Fruit fly (Drosophila melanogaster) whole organism, embryonic: Measurements from ENCODE around the gene CG1354.

Experiments
- Adf1 ChIP-seq: fragments of 200-800 bp; sonication (Bioruptor generic); IDR thresholded peaks from 2 replicates; pipeline ENCODE4 v1.3.6; 2022; ENCODE audit warnings: missing biosample characterization, missing genetic modification characterization
- Atf-2 ChIP-seq: fragments of 200-800 bp; sonication (Bioruptor generic); optimal IDR thresholded peaks from 2 replicates; lab custom pipeline; 2016; ENCODE audit warnings: missing biosample characterization, missing genetic modification characterization
- Awh ChIP-seq: fragments of 200-800 bp; sonication (Bioruptor generic); IDR thresholded peaks from 2 replicates; pipeline ENCODE4, ENCODE4 v1.3.6; 2022; ENCODE audit warnings: missing biosample characterization, missing genetic modification characterization
- Blimp-1 ChIP-seq: fragments of 200-800 bp; sonication (Bioruptor generic); optimal IDR thresholded peaks from 3 replicates; lab custom pipeline; 2018; ENCODE audit warnings: missing biosample characterization, missing genetic modification characterization, mild to moderate bottlenecking, moderate library complexity, missing genetic modification reagents
- C15 ChIP-seq: fragments of 200-800 bp; sonication (Bioruptor generic); IDR thresholded peaks from 3 replicates; pipeline ENCODE4 v1.3.6; 2022; ENCODE audit warnings: missing biosample characterization, missing genetic modification characterization
- CG1024 ChIP-seq: fragments of 200-800 bp; sonication (Bioruptor generic); IDR thresholded peaks from 2 replicates; pipeline ENCODE4 v1.3.6; 2022; ENCODE audit warnings: missing biosample characterization, missing genetic modification characterization
- CG10959 ChIP-seq: fragments of 200-800 bp; sonication (Bioruptor generic); IDR thresholded peaks from 2 replicates; pipeline ENCODE4 v1.3.6; 2022; ENCODE audit warnings: missing biosample characterization, missing genetic modification characterization
- CG10979 ChIP-seq: fragments of 200-800 bp; sonication (Bioruptor generic); optimal IDR thresholded peaks from 2 replicates; lab custom pipeline; 2018; ENCODE audit warnings: missing biosample characterization, mild to moderate bottlenecking, missing genetic modification characterization, moderate library complexity
- CG11247 ChIP-seq: fragments of 200-800 bp; sonication (Bioruptor generic); IDR thresholded peaks from 2 replicates; pipeline ENCODE4 v1.3.6; 2022; ENCODE audit warnings: missing biosample characterization, missing genetic modification characterization
- CG11504 ChIP-seq: fragments of 200-800 bp; sonication (Bioruptor generic); optimal IDR thresholded peaks from 3 replicates; lab custom pipeline; 2019; ENCODE audit warnings: missing biosample characterization, mild to moderate bottlenecking, missing genetic modification characterization, moderate library complexity
- CG11560 ChIP-seq: fragments of 200-800 bp; sonication (Bioruptor generic); IDR thresholded peaks from 3 replicates; pipeline ENCODE4 v1.3.6; 2022; ENCODE audit warnings: missing biosample characterization, missing genetic modification characterization
- CG1603 ChIP-seq: fragments of 200-800 bp; sonication (Bioruptor generic); optimal IDR thresholded peaks from 2 replicates; lab custom pipeline; 2019; ENCODE audit warnings: missing biosample characterization, mild to moderate bottlenecking, missing genetic modification characterization, moderate library complexity
- CG16779 ChIP-seq: fragments of 200-800 bp; sonication (Bioruptor generic); IDR thresholded peaks from 2 replicates; pipeline ENCODE4 v1.3.6; 2022; ENCODE audit warnings: missing biosample characterization, missing genetic modification characterization
- CG3065 ChIP-seq: fragments of 200-800 bp; sonication (Bioruptor generic); optimal IDR thresholded peaks from 2 replicates; lab custom pipeline; 2016; ENCODE audit warnings: missing biosample characterization, missing genetic modification characterization
- CG31365 ChIP-seq: fragments of 200-800 bp; sonication (Bioruptor generic); optimal IDR thresholded peaks from 2 replicates; lab custom pipeline; 2018; ENCODE audit warnings: missing biosample characterization, mild to moderate bottlenecking, missing genetic modification characterization
- CG31441 ChIP-seq: fragments of 200-800 bp; sonication (Bioruptor generic); IDR thresholded peaks from 2 replicates; pipeline ENCODE4 v1.3.6; 2022; ENCODE audit warnings: missing biosample characterization, missing genetic modification characterization
- CG4360 ChIP-seq: fragments of 200-800 bp; sonication (Bioruptor generic); IDR thresholded peaks from 2 replicates; pipeline ENCODE4 v1.3.6; 2022; ENCODE audit warnings: missing biosample characterization, missing genetic modification characterization
- CG6813 ChIP-seq: fragments of 200-800 bp; sonication (Bioruptor generic); optimal IDR thresholded peaks from 2 replicates; lab custom pipeline; 2017; ENCODE audit warnings: missing biosample characterization, missing genetic modification characterization, mild to moderate bottlenecking, moderate library complexity, missing genetic modification reagents
- CG7987 ChIP-seq: fragments of 200-800 bp; sonication (Bioruptor generic); optimal IDR thresholded peaks from 2 replicates; lab custom pipeline; 2018; ENCODE audit warnings: missing biosample characterization, mild to moderate bottlenecking, missing genetic modification characterization, moderate library complexity
- CG8281 ChIP-seq: fragments of 200-800 bp; sonication (Bioruptor generic); optimal IDR thresholded peaks from 2 replicates; lab custom pipeline; 2018; ENCODE audit warnings: missing biosample characterization, mild to moderate bottlenecking, missing genetic modification characterization, moderate library complexity
- CG8478 ChIP-seq: fragments of >200 bp; optimal IDR thresholded peaks from 2 replicates; lab custom pipeline; 2018
- D ChIP-seq, 2 experiments: fragments of 200-800 bp in 1 of 2; fragments of >200 bp in 1 of 2; sonication (Bioruptor generic) in 1 of 2; optimal IDR thresholded peaks; 2 replicates in 1 of 2; 3 replicates in 1 of 2; lab custom pipeline; 2017; ENCODE audit warnings: mild to moderate bottlenecking in 1 of 2, missing biosample characterization in 1 of 2, missing genetic modification characterization in 1 of 2, missing genetic modification reagents in 1 of 2
- Fer2 ChIP-seq: fragments of 200-800 bp; sonication (Bioruptor generic); optimal IDR thresholded peaks from 2 replicates; lab custom pipeline; 2018; ENCODE audit warnings: missing biosample characterization, mild to moderate bottlenecking, missing genetic modification characterization, moderate library complexity
- HLH54F ChIP-seq: fragments of 200-800 bp; sonication (Bioruptor generic); optimal IDR thresholded peaks from 3 replicates; lab custom pipeline; 2016; ENCODE audit warnings: missing biosample characterization, missing genetic modification characterization
- Hey ChIP-seq: fragments of 200-800 bp; sonication (Bioruptor generic); optimal IDR thresholded peaks from 3 replicates; lab custom pipeline; 2018; ENCODE audit warnings: missing biosample characterization, mild to moderate bottlenecking, missing genetic modification characterization
- Hr78 ChIP-seq, 2 experiments: fragments of 200-800 bp in 1 of 2; fragments of >200 bp in 1 of 2; sonication (Bioruptor generic) in 1 of 2; optimal IDR thresholded peaks; 2 replicates each; lab custom pipeline; 2017 to 2019; ENCODE audit warnings: missing biosample characterization in 2 of 2, missing genetic modification characterization in 2 of 2, mild to moderate bottlenecking in 1 of 2, moderate library complexity in 1 of 2
- Max ChIP-seq: fragments of 200-800 bp; sonication (Bioruptor generic); optimal IDR thresholded peaks from 2 replicates; lab custom pipeline; 2016; ENCODE audit warnings: missing biosample characterization, mild to moderate bottlenecking, missing genetic modification characterization
- Med ChIP-seq: fragments of 200-800 bp; sonication (Bioruptor generic); peaks from one replicate; lab custom pipeline; 2016; ENCODE audit warnings: missing biosample characterization, missing genetic modification characterization, mild to moderate bottlenecking, inconsistent platforms, moderate library complexity
- Neu2 ChIP-seq: fragments of 200-800 bp; sonication (Bioruptor generic); optimal IDR thresholded peaks from 3 replicates; lab custom pipeline; 2016; ENCODE audit warnings: missing biosample characterization, missing genetic modification characterization, borderline replicate concordance
- Oaz ChIP-seq: fragments of 200-800 bp; sonication (Bioruptor generic); IDR thresholded peaks from 2 replicates; pipeline ENCODE4 v1.3.6; 2022; ENCODE audit warnings: missing biosample characterization, missing genetic modification characterization
- Oli ChIP-seq: fragments of 200-800 bp; sonication (Bioruptor generic); optimal IDR thresholded peaks from 2 replicates; lab custom pipeline; 2018; ENCODE audit warnings: missing biosample characterization, mild to moderate bottlenecking, missing genetic modification characterization, moderate library complexity
- Six4 ChIP-seq: fragments of 200-800 bp; sonication (Bioruptor generic); optimal IDR thresholded peaks from 2 replicates; lab custom pipeline; 2016; ENCODE audit warnings: missing biosample characterization, missing genetic modification characterization
- Vsx1 ChIP-seq: fragments of 200-800 bp; sonication (Bioruptor generic); optimal IDR thresholded peaks from 2 replicates; lab custom pipeline; 2017; ENCODE audit warnings: missing biosample characterization, mild to moderate bottlenecking, missing genetic modification characterization, missing genetic modification reagents
- al ChIP-seq: fragments of 200-800 bp; sonication (Bioruptor generic); IDR thresholded peaks from 2 replicates; pipeline ENCODE4 v1.3.6; 2022; ENCODE audit warnings: missing biosample characterization, missing genetic modification characterization
- ara ChIP-seq: fragments of 200-800 bp; sonication (Bioruptor generic); IDR thresholded peaks from 2 replicates; pipeline ENCODE4 v1.3.6; 2022; ENCODE audit warnings: missing biosample characterization, missing genetic modification characterization
- bsh ChIP-seq, 2 experiments: fragments of 200-800 bp; sonication (Bioruptor generic); optimal IDR thresholded peaks; 2 replicates each; lab custom pipeline; 2017 to 2018; ENCODE audit warnings: mild to moderate bottlenecking in 2 of 2, missing biosample characterization in 2 of 2, missing genetic modification characterization in 2 of 2, moderate library complexity in 1 of 2
- chn ChIP-seq: fragments of 200-800 bp; sonication (Bioruptor generic); optimal IDR thresholded peaks from 2 replicates; lab custom pipeline; 2016; ENCODE audit warnings: missing biosample characterization, missing genetic modification characterization
- crc ChIP-seq: fragments of 200-800 bp; sonication (Bioruptor generic); optimal IDR thresholded peaks from 2 replicates; lab custom pipeline; 2016; ENCODE audit warnings: missing biosample characterization, missing genetic modification characterization
- cwo ChIP-seq: fragments of 200-800 bp; sonication (Bioruptor generic); optimal IDR thresholded peaks from 3 replicates; lab custom pipeline; 2017; ENCODE audit warnings: missing biosample characterization, missing genetic modification characterization, mild to moderate bottlenecking, moderate library complexity, missing genetic modification reagents
- emc ChIP-seq: fragments of 200-800 bp; sonication (Bioruptor generic); optimal IDR thresholded peaks from 2 replicates; lab custom pipeline; 2016; ENCODE audit warnings: missing biosample characterization, missing genetic modification characterization
- fd96Cb ChIP-seq: fragments of 200-800 bp; sonication (Bioruptor generic); optimal IDR thresholded peaks from 2 replicates; lab custom pipeline; 2018; ENCODE audit warnings: missing biosample characterization, mild to moderate bottlenecking, missing genetic modification characterization, moderate library complexity
- gce ChIP-seq: fragments of 200-800 bp; sonication (Bioruptor generic); IDR thresholded peaks from 3 replicates; pipeline ENCODE4 v1.3.6; 2022; ENCODE audit warnings: missing biosample characterization, missing genetic modification characterization
- gsb-n ChIP-seq: fragments of 200-800 bp; sonication (Bioruptor generic); optimal IDR thresholded peaks from 3 replicates; lab custom pipeline; 2018; ENCODE audit warnings: missing biosample characterization, mild to moderate bottlenecking, missing genetic modification characterization
- oc ChIP-seq: fragments of 200-800 bp; sonication (Bioruptor generic); optimal IDR thresholded peaks from 2 replicates; lab custom pipeline; 2018; ENCODE audit warnings: missing biosample characterization, mild to moderate bottlenecking, missing genetic modification characterization, moderate library complexity
- onecut ChIP-seq: fragments of 200-800 bp; sonication (Bioruptor generic); IDR thresholded peaks from 2 replicates; pipeline ENCODE4 v1.3.6; 2022; ENCODE audit warnings: missing biosample characterization, missing genetic modification characterization
- run ChIP-seq: fragments of 200-800 bp; sonication (Bioruptor generic); optimal IDR thresholded peaks from 3 replicates; lab custom pipeline; 2018; ENCODE audit warnings: missing biosample characterization, mild to moderate bottlenecking, missing genetic modification characterization
- sisA ChIP-seq: fragments of 200-800 bp; sonication (Bioruptor generic); IDR thresholded peaks from 2 replicates; pipeline ENCODE4 v1.3.6; 2022; ENCODE audit warnings: missing biosample characterization, missing genetic modification characterization
- vvl ChIP-seq: fragments of 200-800 bp; sonication (Bioruptor generic); IDR thresholded peaks from 2 replicates; pipeline ENCODE4 v1.3.6; 2022; ENCODE audit warnings: missing biosample characterization, missing genetic modification characterization
- zen ChIP-seq: fragments of 200-800 bp; sonication (Bioruptor generic); optimal IDR thresholded peaks from 3 replicates; lab custom pipeline; 2018; ENCODE audit warnings: missing biosample characterization, mild to moderate bottlenecking, missing genetic modification characterization, moderate library complexity

CG1354 gene

DNA sequence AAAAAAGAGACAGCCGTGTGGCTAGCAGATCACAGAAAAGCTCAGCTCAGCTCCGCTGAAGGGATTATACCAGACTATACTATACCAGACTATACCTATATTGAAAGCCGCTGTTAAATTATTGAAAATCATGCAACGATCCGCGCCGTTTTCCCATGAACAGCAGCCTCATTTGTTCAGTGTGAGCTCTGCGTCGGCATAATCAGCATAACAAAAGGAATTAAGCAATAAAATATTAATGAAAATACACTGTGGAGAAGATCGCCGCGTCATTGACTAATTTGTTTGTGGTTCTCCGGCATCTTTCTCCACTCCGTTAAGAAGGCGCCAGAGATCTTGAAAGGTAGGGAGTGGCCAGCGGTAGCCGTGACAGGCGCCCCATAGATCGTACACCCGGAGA lies 45.4 kb upstream of the CG1354 start:
- peak; percentile 72 for TF ChIP-seq Awh (GFP tag; lab: Robert Waterston, UW)
- no peak for TF ChIP-seq CG10959 (GFP tag; lab: Robert Waterston, UW)
- no peak for TF ChIP-seq CG1024
- no peak for TF ChIP-seq CG11247
- TF ChIP-seq Atf-2 (GFP tag; lab: Kevin White, UChicago): no peak
- peak; percentile 37 for TF ChIP-seq gsb-n (tag; lab: Kevin White, UChicago)
- TF ChIP-seq vvl: 0 out of 2 replicates have a peak, but pooled peaks have one; percentile 27
- TF ChIP-seq Oaz (GFP tag; lab: Robert Waterston, UW): no peak
- peak; percentile 74 for TF ChIP-seq oc (tag; lab: Kevin White, UChicago)
- TF ChIP-seq ara (GFP tag; lab: Robert Waterston, UW): no peak
- TF ChIP-seq crc (GFP tag; lab: Kevin White, UChicago): no peak

- TF ChIP-seq zen (tag; lab: Kevin White, UChicago): peak; percentile 57
- no peak for TF ChIP-seq onecut
- TF ChIP-seq CG8281 (tag; lab: Kevin White, UChicago): peak; percentile 80
- TF ChIP-seq Six4 (GFP tag; lab: Kevin White, UChicago): no peak
These were observed 43.7 kb upstream of the CG1354 start for dm6 chrX:9734808-9735207.

DNA sequence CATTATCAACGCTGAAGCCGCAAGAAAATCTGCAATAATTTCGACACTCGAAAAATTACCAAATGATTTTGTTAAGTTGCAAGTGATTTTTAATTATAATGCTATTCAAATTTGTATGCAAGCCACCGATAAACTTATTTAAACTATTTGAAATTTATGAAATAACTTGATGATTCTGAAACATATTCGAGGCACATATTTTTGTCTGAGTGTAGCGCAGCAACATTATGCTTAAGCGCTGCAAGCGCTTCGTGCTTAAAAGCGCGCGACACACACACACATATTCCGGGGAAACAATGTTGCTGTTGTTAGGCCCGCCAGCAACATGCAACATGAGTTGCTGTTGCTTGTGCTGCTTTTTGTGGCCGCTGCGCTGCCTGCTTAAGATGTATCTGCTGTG lies 40.0 kb upstream of the CG1354 start:
- no peak for TF ChIP-seq Adf1 (GFP tag; lab: Robert Waterston, UW)
- no peak for TF ChIP-seq Fer2 (tag; lab: Kevin White, UChicago)
- no peak for TF ChIP-seq Hey
- no peak for TF ChIP-seq Vsx1 (GFP tag; lab: Kevin White, UChicago)
- no peak for TF ChIP-seq run (tag; lab: Kevin White, UChicago)
- TF ChIP-seq CG3065 (GFP tag; lab: Kevin White, UChicago): no peak
- peak; percentile 3 for TF ChIP-seq fd96Cb (tag; lab: Kevin White, UChicago)
- no peak for TF ChIP-seq sisA (GFP tag; lab: Robert Waterston, UW)
- TF ChIP-seq Hr78 (GFP tag; optimal IDR thresholded peaks at IDR 0.05; lab: Kevin White, UChicago): no peak
- TF ChIP-seq CG7987 (GFP tag; lab: Kevin White, UChicago): no peak
- TF ChIP-seq chn (GFP tag; lab: Kevin White, UChicago): no peak
- no peak for TF ChIP-seq CG4360 (GFP tag; lab: Robert Waterston, UW)
- no peak for TF ChIP-seq Max
- no peak for TF ChIP-seq Oli (tag; lab: Kevin White, UChicago)
- no peak for TF ChIP-seq emc (GFP tag; lab: Kevin White, UChicago)
- peak; percentile 19 for TF ChIP-seq CG1603 (tag; lab: Kevin White, UChicago)
- TF ChIP-seq CG11504: peak; percentile 91
- no peak for TF ChIP-seq C15 (GFP tag; lab: Robert Waterston, UW)
- no peak for TF ChIP-seq CG31441
- no peak for TF ChIP-seq CG6813 (GFP tag; lab: Kevin White, UChicago)
- no peak for TF ChIP-seq CG31365 (tag; lab: Kevin White, UChicago)
- no peak for TF ChIP-seq HLH54F (GFP tag; lab: Kevin White, UChicago)
- no peak for TF ChIP-seq cwo (GFP tag; lab: Kevin White, UChicago)
- TF ChIP-seq Med: no peak
- TF ChIP-seq Blimp-1 (GFP tag; lab: Kevin White, UChicago): peak; percentile 8
- no peak for TF ChIP-seq CG16779
- peak in 1 of 2 experiments; percentile 42 for TF ChIP-seq bsh (GFP tag; optimal IDR thresholded peaks at IDR 0.05; lab: Kevin White, UChicago)
- TF ChIP-seq gce (GFP tag; lab: Robert Waterston, UW): no peak
- no peak for TF ChIP-seq CG8478
- TF ChIP-seq al: no peak
- peak; percentile 9 for TF ChIP-seq CG10979
- no peak for TF ChIP-seq Neu2 (GFP tag; lab: Kevin White, UChicago)
- no peak for TF ChIP-seq D (optimal IDR thresholded peaks at IDR 0.05; lab: Kevin White, UChicago)
- TF ChIP-seq D (GFP tag; optimal IDR thresholded peaks at IDR 0.05; lab: Kevin White, UChicago): no peak
- TF ChIP-seq CG11560: no peak
